Fruit fly (Drosophila melanogaster) whole organism, wandering third instar larva: ENCODE results near the gene CG10086.

Experiments
- CG9705 ChIP-seq: fragments of 200-800 bp; sonication (Bioruptor generic); optimal IDR thresholded peaks from 2 replicates; lab custom pipeline; 2018; ENCODE audit warnings: missing biosample characterization, mild to moderate bottlenecking, missing genetic modification characterization
- br ChIP-seq: fragments of 200-800 bp; sonication (Bioruptor generic); optimal IDR thresholded peaks from 2 replicates; lab custom pipeline; 2016; ENCODE audit warnings: missing biosample characterization, missing genetic modification characterization
- brk ChIP-seq: fragments of 200-800 bp; sonication (Bioruptor generic); optimal IDR thresholded peaks from 2 replicates; lab custom pipeline; 2016; ENCODE audit warnings: missing biosample characterization, mild to moderate bottlenecking, missing genetic modification characterization
- dl ChIP-seq, 2 experiments: fragments of 175-275, 200-275 bp in 1 of 2; fragments of 200-275 bp in 1 of 2; sonication (Bioruptor generic); optimal IDR thresholded peaks; lab custom pipeline; 2018; ENCODE audit warnings: mild to moderate bottlenecking in 2 of 2, missing biosample characterization in 2 of 2, missing genetic modification characterization in 2 of 2, moderate library complexity in 2 of 2; ENCODE audit not compliant: partially characterized antibody in 2 of 2, insufficient read depth in 1 of 2
- foxo ChIP-seq, 2 experiments: fragments of 200-800 bp; sonication (Bioruptor generic); optimal IDR thresholded peaks; 2 replicates in 1 of 2; 3 replicates in 1 of 2; lab custom pipeline; 2016 to 2017; ENCODE audit warnings: missing biosample characterization in 2 of 2, missing genetic modification characterization in 2 of 2
- fru ChIP-seq: fragments of 200-800 bp; sonication (Bioruptor generic); optimal IDR thresholded peaks from 3 replicates; lab custom pipeline; 2016; ENCODE audit warnings: missing biosample characterization, mild to moderate bottlenecking, missing genetic modification characterization
- psq ChIP-seq: fragments of 200-800 bp; sonication (Bioruptor generic); optimal IDR thresholded peaks from 3 replicates; lab custom pipeline; 2017; ENCODE audit warnings: missing biosample characterization, mild to moderate bottlenecking, missing genetic modification characterization, moderate library complexity
- sv ChIP-seq: fragments of 200-800 bp; sonication (Bioruptor generic); optimal IDR thresholded peaks from 3 replicates; lab custom pipeline; 2016; ENCODE audit warnings: missing biosample characterization, missing genetic modification characterization

dm6 chr3R:7802693-7803092 lies 12.3 kb downstream of the CG10086 start, which contains the start of gene CG3014:
- TF ChIP-seq dl (GFP tag; optimal IDR thresholded peaks at IDR 0.05; lab: Kevin White, UChicago; ENCODE audit: insufficient read depth in 1 of 2, partially characterized antibody in 2 of 2) = no peak
- no peak for TF ChIP-seq CG9705 (GFP tag; lab: Kevin White, UChicago)
- TF ChIP-seq br (GFP tag; lab: Kevin White, UChicago) = no peak
- no peak for TF ChIP-seq brk
- TF ChIP-seq fru (GFP tag; lab: Kevin White, UChicago) = no peak
- TF ChIP-seq sv (GFP tag; lab: Kevin White, UChicago) = no peak
- TF ChIP-seq psq (GFP tag; lab: Kevin White, UChicago) = no peak
- no peak for TF ChIP-seq foxo (GFP tag; optimal IDR thresholded peaks at IDR 0.05; lab: Kevin White, UChicago)
